Worm (Caenorhabditis elegans) whole organism, L4 larva: Measurements from ENCODE around the gene T02D1.7.

ENCODE experiments used
- D1046.2 ChIP-seq: fragments of 200-800 bp; sonication (Bioruptor generic); IDR thresholded peaks from 2 replicates; pipeline ENCODE4 v1.3.6; 2022; ENCODE audit warnings: missing genetic modification characterization, missing compliant biosample characterization
- F10B5.3 ChIP-seq: sonication (generic microtip); optimal IDR thresholded peaks from 2 replicates; lab custom pipeline; 2016; ENCODE audit warnings: mild to moderate bottlenecking, missing genetic modification characterization, missing compliant biosample characterization
- Y105C5A.15 ChIP-seq: fragments of 200-800 bp; sonication (Bioruptor generic); IDR thresholded peaks from 2 replicates; pipeline ENCODE4 v1.3.6; 2022; ENCODE audit warnings: missing genetic modification characterization, missing compliant biosample characterization
- Y5F2A.4 ChIP-seq: fragments of 200-800 bp; sonication (Bioruptor generic); optimal IDR thresholded peaks from 2 replicates; lab custom pipeline; 2018; ENCODE audit warnings: mild to moderate bottlenecking, missing genetic modification characterization, missing compliant biosample characterization
- ZK337.2 ChIP-seq: fragments of 200-800 bp; sonication (Bioruptor generic); IDR thresholded peaks from 2 replicates; pipeline ENCODE4 v1.3.6; 2022; ENCODE audit warnings: missing genetic modification reagents, missing genetic modification characterization, missing compliant biosample characterization
- aha-1 ChIP-seq: fragments of 150-350 bp; peaks from one replicate; lab custom pipeline; 2014; ENCODE audit warnings: missing biosample characterization, missing genetic modification characterization
- aly-2 ChIP-seq: sonication (generic microtip); optimal IDR thresholded peaks from 2 replicates; lab custom pipeline; 2018; ENCODE audit warnings: missing biosample characterization, missing genetic modification characterization
- arid-1 ChIP-seq: fragments of 200-800 bp; sonication (Bioruptor generic); conservative IDR thresholded peaks from 2 replicates; pipeline ENCODE4 v1.3.6; 2022; ENCODE audit warnings: missing genetic modification reagents, missing genetic modification characterization, missing compliant biosample characterization
- ceh-32 ChIP-seq: sonication (generic microtip); optimal IDR thresholded peaks from 2 replicates; lab custom pipeline; 2016; ENCODE audit warnings: mild to moderate bottlenecking, missing genetic modification characterization, missing compliant biosample characterization; ENCODE audit not compliant: poor library complexity
- daf-12 ChIP-seq: fragments of 150-350 bp; optimal IDR thresholded peaks from 2 replicates; lab custom pipeline; 2014; ENCODE audit warnings: missing biosample characterization, missing genetic modification reagents, missing genetic modification characterization
- daf-16 ChIP-seq, 3 experiments: sonication (generic microtip); optimal IDR thresholded peaks; 2 replicates each; lab custom pipeline; 2016 to 2017; ENCODE audit warnings: missing genetic modification characterization in 3 of 3, missing genetic modification reagents in 3 of 3, mild to moderate bottlenecking in 2 of 3, missing compliant biosample characterization in 2 of 3, missing biosample characterization in 1 of 3, moderate library complexity in 1 of 3
- dpl-1 ChIP-seq: fragments of 150-350 bp; optimal IDR thresholded peaks from 2 replicates; lab custom pipeline; 2014; ENCODE audit warnings: missing biosample characterization, missing genetic modification reagents, missing genetic modification characterization
- dve-1 ChIP-seq: sonication (generic microtip); optimal IDR thresholded peaks from 2 replicates; lab custom pipeline; 2017; ENCODE audit warnings: antibody characterized with exemption, mild to moderate bottlenecking, missing genetic modification characterization, missing compliant biosample characterization; ENCODE audit not compliant: insufficient read depth
- fos-1 ChIP-seq: fragments of 150-350 bp; optimal IDR thresholded peaks from 2 replicates; lab custom pipeline; 2014; ENCODE audit warnings: missing biosample characterization, missing genetic modification characterization
- hlh-11 ChIP-seq: fragments of 200-800 bp; sonication (Bioruptor generic); optimal IDR thresholded peaks from 2 replicates; lab custom pipeline; 2018; ENCODE audit warnings: mild to moderate bottlenecking, missing genetic modification characterization, missing compliant biosample characterization
- hlh-30 ChIP-seq: sonication (generic microtip); optimal IDR thresholded peaks from 2 replicates; lab custom pipeline; 2017; ENCODE audit warnings: antibody characterized with exemption, mild to moderate bottlenecking, missing genetic modification characterization, missing compliant biosample characterization; ENCODE audit not compliant: insufficient read depth
- jun-1 ChIP-seq: fragments of 150-350 bp; optimal IDR thresholded peaks from 2 replicates; lab custom pipeline; 2014; ENCODE audit warnings: missing biosample characterization, missing genetic modification reagents, missing genetic modification characterization
- lim-7 ChIP-seq: fragments of 200-800 bp; sonication (Bioruptor generic); IDR thresholded peaks from 2 replicates; pipeline ENCODE4 v1.3.6; 2022; ENCODE audit warnings: missing genetic modification characterization, missing compliant biosample characterization
- lin-29 ChIP-seq: fragments of 200-800 bp; sonication (Bioruptor generic); IDR thresholded peaks from 2 replicates; pipeline ENCODE4 v1.3.6; 2022; ENCODE audit warnings: missing genetic modification reagents, missing genetic modification characterization, missing compliant biosample characterization
- mdl-1 ChIP-seq, 2 experiments: fragments of 150-350 bp in 1 of 2; sonication (generic microtip) in 1 of 2; optimal IDR thresholded peaks; 2 replicates each; lab custom pipeline; 2014 to 2017; ENCODE audit warnings: missing biosample characterization in 2 of 2, missing genetic modification characterization in 2 of 2
- mdt-29 ChIP-seq: fragments of 200-800 bp; sonication (Bioruptor generic); IDR thresholded peaks from 2 replicates; pipeline ENCODE4 v1.3.6; 2022; ENCODE audit warnings: missing genetic modification reagents, missing genetic modification characterization, missing compliant biosample characterization
- nhr-28 ChIP-seq: fragments of 150-350 bp; optimal IDR thresholded peaks from 2 replicates; lab custom pipeline; 2014; ENCODE audit warnings: missing biosample characterization, missing genetic modification characterization
- nhr-41 ChIP-seq: fragments of 200-800 bp; sonication (Bioruptor generic); IDR thresholded peaks from 2 replicates; pipeline ENCODE4 v1.3.6; 2022; ENCODE audit warnings: missing genetic modification reagents, missing genetic modification characterization, missing compliant biosample characterization
- nhr-42 ChIP-seq: fragments of 200-800 bp; sonication (Bioruptor generic); IDR thresholded peaks from 2 replicates; pipeline ENCODE4 v1.3.6; 2022; ENCODE audit warnings: missing genetic modification characterization, missing compliant biosample characterization
- nhr-77 ChIP-seq: fragments of 150-350 bp; optimal IDR thresholded peaks from 2 replicates; lab custom pipeline; 2014; ENCODE audit warnings: missing biosample characterization, missing genetic modification characterization
- php-3 ChIP-seq: fragments of 200-800 bp; sonication (Bioruptor generic); IDR thresholded peaks from 2 replicates; pipeline ENCODE4 v1.3.6; 2022; ENCODE audit warnings: missing genetic modification reagents, missing genetic modification characterization, missing compliant biosample characterization
- pqm-1 ChIP-seq: sonication (generic microtip); optimal IDR thresholded peaks from 2 replicates; lab custom pipeline; 2017; ENCODE audit warnings: missing biosample characterization, missing genetic modification characterization
- set-16 ChIP-seq: fragments of 200-800 bp; sonication (Bioruptor generic); IDR thresholded peaks from 2 replicates; pipeline ENCODE4 v1.3.6; 2022; ENCODE audit warnings: missing genetic modification reagents, missing genetic modification characterization, missing compliant biosample characterization
- tra-1 ChIP-seq: fragments of 200-800 bp; sonication (Bioruptor generic); IDR thresholded peaks from 2 replicates; pipeline ENCODE4 v1.3.6; 2022; ENCODE audit warnings: missing genetic modification reagents, missing genetic modification characterization, missing compliant biosample characterization
- zag-1 ChIP-seq: fragments of 150-350 bp; optimal IDR thresholded peaks from 2 replicates; lab custom pipeline; 2014; ENCODE audit warnings: missing biosample characterization, missing genetic modification characterization
- zip-2 ChIP-seq: fragments of 150-350 bp; optimal IDR thresholded peaks from 2 replicates; lab custom pipeline; 2014; ENCODE audit warnings: missing biosample characterization, missing genetic modification characterization

Gene T02D1.7

ce11 chrIV:17441260-17441659 is 34.3 kb upstream of the T02D1.7 start:
- peak; percentile 51 for TF ChIP-seq dve-1 (tag; lab: Kevin White, UChicago)
- peak; percentile 60 for TF ChIP-seq hlh-30 (tag; lab: Kevin White, UChicago)
- TF ChIP-seq Y105C5A.15 (GFP tag; lab: Robert Waterston, UW): no peak
- no peak for TF ChIP-seq daf-16 (GFP tag; optimal IDR thresholded peaks at IDR 0.05; lab: Kevin White, UChicago)
- TF ChIP-seq daf-16 (tag; optimal IDR thresholded peaks at IDR 0.05; lab: Kevin White, UChicago): peak; percentile 46
- TF ChIP-seq mdl-1 (tag; optimal IDR thresholded peaks at IDR 0.05; lab: Kevin White, UChicago): peak in 1 of 2 experiments; percentile 52
- TF ChIP-seq, all 104 proteins: peak for 4

ce11 chrIV:17440417-17440816 is 33.5 kb upstream of the T02D1.7 start, which contains the start of gene F08A7.1:
Gene F08A7.1, plus strand, starts transcription at chrIV:17440607.
- TF ChIP-seq pqm-1 (tag; lab: Kevin White, UChicago) (peak; percentile 72), dve-1 (tag; lab: Kevin White, UChicago) (peak; percentile 56), hlh-11 (peak; percentile 24), nhr-77 (tag; lab: Kevin White, UChicago) (peak; percentile 0), nhr-28 (tag; lab: Kevin White, UChicago) (peak; percentile 67), hlh-30 (tag; lab: Kevin White, UChicago) (peak; percentile 12), php-3 (GFP tag; lab: Robert Waterston, UW) (peak; percentile 64), daf-16 (GFP tag; optimal IDR thresholded peaks at IDR 0.05; lab: Kevin White, UChicago) (no peak), daf-16 (tag; optimal IDR thresholded peaks at IDR 0.05; lab: Kevin White, UChicago) (peak; percentile 48), zip-2 (tag; lab: Kevin White, UChicago) (no peak), aly-2 (tag; lab: Kevin White, UChicago) (no peak)

- TF ChIP-seq aha-1 (peak; percentile 57), ceh-32 (tag; lab: Kevin White, UChicago) (no peak)
Measured at ce11 chrIV:17440001-17440400, 33.1 kb upstream of the T02D1.7 start, which contains the start of gene C06A12.19. Gene C06A12.19, minus strand, starts transcription at chrIV:17440101.

- TF ChIP-seq arid-1 (GFP tag; lab: Robert Waterston, UW): no peak
- TF ChIP-seq D1046.2 (GFP tag; lab: Robert Waterston, UW): no peak
- TF ChIP-seq Y105C5A.15 (GFP tag; lab: Robert Waterston, UW): no peak
- no peak for TF ChIP-seq fos-1 (tag; lab: Kevin White, UChicago)
- TF ChIP-seq tra-1: no peak
- no peak for TF ChIP-seq ZK337.2 (GFP tag; lab: Robert Waterston, UW)
- no peak for TF ChIP-seq Y5F2A.4 (GFP tag; lab: Kevin White, UChicago)
- TF ChIP-seq set-16 (GFP tag; lab: Robert Waterston, UW): no peak
- no peak for TF ChIP-seq zag-1 (tag; lab: Kevin White, UChicago)
- no peak for TF ChIP-seq lin-29
- no peak for TF ChIP-seq mdt-29 (GFP tag; lab: Robert Waterston, UW)
- TF ChIP-seq nhr-42: no peak
- no peak for TF ChIP-seq daf-12 (tag; lab: Kevin White, UChicago)
- TF ChIP-seq dpl-1: no peak
- TF ChIP-seq, all 104 proteins: peak for 0
Measured at ce11 chrIV:17437038-17437437, 30.1 kb upstream of the T02D1.7 start, which contains the start of gene C06A12.8. Gene C06A12.8, plus strand, starts transcription at chrIV:17437338.

DNA sequence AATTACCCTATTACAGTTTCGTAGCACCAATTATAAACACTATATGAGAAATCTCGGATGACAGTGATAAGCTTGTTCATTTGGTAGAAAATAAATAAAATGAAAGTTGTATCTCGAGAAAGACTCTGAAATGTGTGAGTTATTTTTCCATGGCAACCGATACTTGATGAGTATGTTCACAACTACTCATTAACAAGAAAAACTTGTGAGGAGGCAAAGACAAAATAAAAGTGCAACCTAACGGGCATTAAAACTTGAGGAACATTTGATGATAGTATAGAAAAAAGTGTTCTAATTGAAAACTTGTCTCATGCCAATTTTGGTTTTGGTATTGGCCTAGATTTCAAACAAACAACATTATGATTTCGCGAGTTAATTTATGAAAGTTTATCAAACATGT is 29.6 kb upstream of the T02D1.7 start, which contains the start of gene gcy-27:
Gene gcy-27 (minus strand): TSS at position 101 of the 400 bp plus-strand sequence.
- TF ChIP-seq lim-7 (GFP tag; lab: Robert Waterston, UW) (no peak), jun-1 (tag; lab: Kevin White, UChicago) (no peak), D1046.2 (GFP tag; lab: Robert Waterston, UW) (no peak), mdt-29 (GFP tag; lab: Robert Waterston, UW) (no peak), zip-2 (tag; lab: Kevin White, UChicago) (no peak), nhr-41 (GFP tag; lab: Robert Waterston, UW) (no peak), F10B5.3 (tag; lab: Kevin White, UChicago) (no peak)
